Fruit fly (Drosophila melanogaster) whole organism, pupa: ENCODE data around the gene Art6.

Source experiments
- CG10348 ChIP-seq: fragments of 200-800 bp; sonication (Bioruptor generic); IDR thresholded peaks from 2 replicates; pipeline ENCODE4 v1.3.6; 2022; ENCODE audit warnings: missing biosample characterization, missing genetic modification characterization
- CG12605 ChIP-seq: fragments of 200-800 bp; sonication (Bioruptor generic); IDR thresholded peaks from 2 replicates; pipeline ENCODE4 v1.3.6; 2022; ENCODE audit warnings: missing biosample characterization, missing genetic modification characterization
- CG13204 ChIP-seq: fragments of 200-800 bp; sonication (Bioruptor generic); optimal IDR thresholded peaks from 2 replicates; lab custom pipeline; 2018; ENCODE audit warnings: missing biosample characterization, mild to moderate bottlenecking, missing genetic modification characterization, moderate library complexity
- CG14655 ChIP-seq: fragments of 200-800 bp; sonication (Bioruptor generic); optimal IDR thresholded peaks from 3 replicates; lab custom pipeline; 2017; ENCODE audit warnings: mild to moderate bottlenecking, missing biosample characterization, missing genetic modification reagents, missing genetic modification characterization
- CG15710 ChIP-seq: fragments of 200-800 bp; sonication (Bioruptor generic); optimal IDR thresholded peaks from 2 replicates; lab custom pipeline; 2018; ENCODE audit warnings: missing biosample characterization, mild to moderate bottlenecking, missing genetic modification characterization, moderate library complexity
- CG17806 ChIP-seq: fragments of 200-800 bp; sonication (Bioruptor generic); optimal IDR thresholded peaks from 2 replicates; lab custom pipeline; 2018; ENCODE audit warnings: missing biosample characterization, mild to moderate bottlenecking, missing genetic modification characterization, moderate library complexity
- CG32121 ChIP-seq: fragments of 200-800 bp; sonication (Bioruptor generic); IDR thresholded peaks from 2 replicates; pipeline ENCODE4 v1.3.6; 2022; ENCODE audit warnings: missing biosample characterization, missing genetic modification characterization
- CG34367 ChIP-seq: fragments of 200-800 bp; sonication (Bioruptor generic); optimal IDR thresholded peaks from 2 replicates; lab custom pipeline; 2018; ENCODE audit warnings: missing biosample characterization, mild to moderate bottlenecking, missing genetic modification characterization
- CG4496 ChIP-seq: fragments of 200-800 bp; sonication (Bioruptor generic); IDR thresholded peaks from 3 replicates; pipeline ENCODE4 v1.3.6; 2022; ENCODE audit warnings: missing biosample characterization, missing genetic modification characterization
- CG8159 ChIP-seq: fragments of 200-800 bp; sonication (Bioruptor generic); optimal IDR thresholded peaks from 3 replicates; lab custom pipeline; 2018; ENCODE audit warnings: missing biosample characterization, mild to moderate bottlenecking, missing genetic modification characterization, moderate library complexity
- CG8301 ChIP-seq: fragments of 200-800 bp; sonication (Bioruptor generic); optimal IDR thresholded peaks from 2 replicates; lab custom pipeline; 2018; ENCODE audit warnings: missing biosample characterization, mild to moderate bottlenecking, missing genetic modification characterization
- CG9948 ChIP-seq: fragments of 200-800 bp; sonication (Bioruptor generic); optimal IDR thresholded peaks from 2 replicates; lab custom pipeline; 2018; ENCODE audit warnings: missing biosample characterization, mild to moderate bottlenecking, missing genetic modification characterization, moderate library complexity
- D1 ChIP-seq: fragments of 200-800 bp; sonication (Bioruptor generic); optimal IDR thresholded peaks from 2 replicates; lab custom pipeline; 2018; ENCODE audit warnings: missing biosample characterization, mild to moderate bottlenecking, missing genetic modification characterization, moderate library complexity
- EcR ChIP-seq: fragments of 200-800 bp; sonication (Bioruptor generic); optimal IDR thresholded peaks from 3 replicates; lab custom pipeline; 2019; ENCODE audit warnings: missing biosample characterization, missing genetic modification characterization, mild to moderate bottlenecking, moderate library complexity, missing genetic modification reagents
- Ets98B ChIP-seq: fragments of 200-800 bp; sonication (Bioruptor generic); IDR thresholded peaks from 2 replicates; pipeline ENCODE4 v1.3.6; 2022; ENCODE audit warnings: missing biosample characterization, missing genetic modification characterization
- Pif1A ChIP-seq: fragments of 200-800 bp; sonication (Bioruptor generic); optimal IDR thresholded peaks from 3 replicates; lab custom pipeline; 2016; ENCODE audit warnings: missing biosample characterization, missing genetic modification characterization
- Pif1B ChIP-seq: fragments of 200-800 bp; sonication (Bioruptor generic); optimal IDR thresholded peaks from 3 replicates; lab custom pipeline; 2016; ENCODE audit warnings: missing biosample characterization, missing genetic modification characterization
- Snoo ChIP-seq: fragments of 200-800 bp; sonication (Bioruptor generic); optimal IDR thresholded peaks from 3 replicates; lab custom pipeline; 2017; ENCODE audit warnings: missing biosample characterization, mild to moderate bottlenecking, missing genetic modification characterization, inconsistent platforms
- fd96Ca ChIP-seq: fragments of 200-800 bp; sonication (Bioruptor generic); IDR thresholded peaks from 3 replicates; pipeline ENCODE4 v1.3.6; 2022; ENCODE audit warnings: missing biosample characterization, missing genetic modification characterization
- gl ChIP-seq: fragments of 200-800 bp; sonication (Bioruptor generic); optimal IDR thresholded peaks from 2 replicates; lab custom pipeline; 2018; ENCODE audit warnings: missing biosample characterization, mild to moderate bottlenecking, missing genetic modification characterization
- rn ChIP-seq: fragments of 200-800 bp; sonication (Bioruptor generic); IDR thresholded peaks from 2 replicates; pipeline ENCODE4 v1.3.6; 2022; ENCODE audit warnings: missing biosample characterization, missing genetic modification characterization

Art6 gene

DNA sequence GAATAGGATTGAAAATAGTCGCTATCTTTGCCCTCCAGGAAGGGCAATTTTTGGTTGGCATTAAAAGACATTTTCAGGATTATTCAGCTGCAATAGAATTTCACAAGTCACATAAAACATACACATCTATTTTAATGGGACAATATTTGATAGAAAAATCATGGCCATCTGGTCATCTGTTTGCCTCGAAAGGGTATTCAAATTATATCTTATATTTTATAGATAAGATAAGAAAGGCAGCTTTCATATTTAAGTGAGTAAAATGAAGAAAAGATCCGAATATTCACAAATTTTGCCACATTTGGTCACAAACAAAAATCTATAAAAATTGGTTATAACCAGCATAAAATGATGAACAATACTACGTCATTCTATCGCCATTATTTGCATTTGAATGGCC lies at the start of gene Art6:
TSS of gene Art6 (minus strand) at position 101 of the 400 bp plus-strand sequence.
- TF ChIP-seq CG14655 (GFP tag; lab: Kevin White, UChicago) (no peak), CG15710 (tag; lab: Kevin White, UChicago) (no peak), Pif1B (GFP tag; lab: Kevin White, UChicago) (no peak), rn (GFP tag; lab: Robert Waterston, UW) (no peak), Ets98B (GFP tag; lab: Robert Waterston, UW) (no peak), EcR (GFP tag; lab: Kevin White, UChicago) (no peak), CG9948 (tag; lab: Kevin White, UChicago) (no peak), CG34367 (no peak), CG13204 (GFP tag; lab: Kevin White, UChicago) (no peak), CG32121 (GFP tag; lab: Robert Waterston, UW) (no peak), CG17806 (tag; lab: Kevin White, UChicago) (no peak), CG8301 (tag; lab: Kevin White, UChicago) (no peak), D1 (tag; lab: Kevin White, UChicago) (no peak), Pif1A (GFP tag; lab: Kevin White, UChicago) (no peak), gl (no peak), fd96Ca (GFP tag; lab: Robert Waterston, UW) (no peak), CG8159 (tag; lab: Kevin White, UChicago) (no peak), CG10348 (GFP tag; lab: Robert Waterston, UW) (no peak)
- TF ChIP-seq, all 21 proteins: peak for 0

- TF ChIP-seq CG17806 (tag; lab: Kevin White, UChicago) (no peak), CG4496 (GFP tag; lab: Robert Waterston, UW) (peak; percentile 67; the same call in 2 of the 3 replicates), CG9948 (tag; lab: Kevin White, UChicago) (no peak), CG12605 (GFP tag; lab: Robert Waterston, UW) (peak; percentile 77), CG10348 (GFP tag; lab: Robert Waterston, UW) (no peak), rn (GFP tag; lab: Robert Waterston, UW) (0 out of 2 replicates have a peak, but pooled peaks have one; percentile 22), Snoo (tag; lab: Kevin White, UChicago) (peak; percentile 29), D1 (tag; lab: Kevin White, UChicago) (no peak), CG13204 (GFP tag; lab: Kevin White, UChicago) (no peak), Ets98B (GFP tag; lab: Robert Waterston, UW) (peak; percentile 46), Pif1A (GFP tag; lab: Kevin White, UChicago) (no peak), fd96Ca (GFP tag; lab: Robert Waterston, UW) (peak; percentile 55; the same call in 1 of the 3 replicates), CG34367 (no peak), gl (no peak), EcR (GFP tag; lab: Kevin White, UChicago) (no peak), CG8301 (tag; lab: Kevin White, UChicago) (peak; percentile 2), CG8159 (tag; lab: Kevin White, UChicago) (no peak), CG14655 (GFP tag; lab: Kevin White, UChicago) (no peak), CG32121 (GFP tag; lab: Robert Waterston, UW) (peak; percentile 65; the same call in 1 of the 2 replicates)
Measured at dm6 chr3R:13992126-13992535, 46.5 kb upstream of the Art6 start.

- TF ChIP-seq CG10348 (GFP tag; lab: Robert Waterston, UW) (no peak), CG4496 (GFP tag; lab: Robert Waterston, UW) (0 out of 3 replicates have a peak, but pooled peaks have one; percentile 35)
Measured at dm6 chr3R:13990109-13990508, 44.5 kb upstream of the Art6 start.

DNA sequence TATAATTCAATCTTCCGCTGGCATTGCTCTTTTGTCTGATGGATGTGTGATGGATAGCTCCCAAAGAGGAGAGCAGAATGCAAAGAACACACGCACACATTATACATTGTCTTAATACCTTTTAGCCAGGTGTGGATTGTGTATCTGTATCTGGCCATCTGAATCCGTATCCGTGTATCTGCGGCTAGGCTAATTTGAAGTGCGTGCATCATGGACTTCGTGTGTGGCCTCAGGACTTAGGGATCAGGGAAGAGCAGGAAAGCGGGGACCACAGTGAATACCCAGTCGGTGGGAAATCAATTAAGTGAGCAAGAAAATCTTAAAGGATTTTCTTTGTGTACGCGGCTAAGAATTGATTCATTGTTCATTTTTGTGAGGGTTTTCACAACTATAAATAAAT lies 43.8 kb upstream of the Art6 start:
- TF ChIP-seq CG9948 (tag; lab: Kevin White, UChicago) (peak; percentile 39), CG8159 (tag; lab: Kevin White, UChicago) (peak; percentile 44), CG14655 (GFP tag; lab: Kevin White, UChicago) (peak; percentile 13), CG4496 (GFP tag; lab: Robert Waterston, UW) (no peak), CG17806 (tag; lab: Kevin White, UChicago) (peak; percentile 23)
- TF ChIP-seq, all 21 proteins: peak for 4

DNA sequence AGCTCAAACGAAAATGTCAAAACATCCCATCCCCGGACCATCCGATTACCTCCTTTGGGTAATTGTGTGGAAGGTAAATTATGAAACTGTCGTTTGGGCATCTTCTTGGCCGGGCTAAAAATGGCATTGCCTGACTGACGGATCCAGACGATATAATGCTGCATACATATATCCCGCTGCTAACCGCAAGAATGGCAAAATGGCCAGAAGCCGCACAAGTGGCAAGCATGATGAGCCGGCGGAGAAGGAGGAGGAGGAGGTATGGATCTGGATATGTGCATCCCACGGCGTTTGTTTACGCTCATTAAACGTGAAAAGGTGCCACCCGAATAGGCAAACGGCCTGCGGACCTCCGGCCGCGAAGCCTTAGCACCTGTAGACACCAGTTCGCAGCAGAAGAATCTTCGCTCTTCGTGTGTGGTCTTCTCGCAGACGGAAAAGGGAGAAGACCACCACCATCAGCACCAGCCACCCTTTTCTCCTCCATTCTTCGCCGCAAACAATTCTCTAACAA lies 43.4 kb upstream of the Art6 start:
- TF ChIP-seq gl: peak; percentile 52
- no peak for TF ChIP-seq Pif1B (GFP tag; lab: Kevin White, UChicago)
- TF ChIP-seq EcR (GFP tag; lab: Kevin White, UChicago): no peak
- no peak for TF ChIP-seq CG15710 (tag; lab: Kevin White, UChicago)

DNA sequence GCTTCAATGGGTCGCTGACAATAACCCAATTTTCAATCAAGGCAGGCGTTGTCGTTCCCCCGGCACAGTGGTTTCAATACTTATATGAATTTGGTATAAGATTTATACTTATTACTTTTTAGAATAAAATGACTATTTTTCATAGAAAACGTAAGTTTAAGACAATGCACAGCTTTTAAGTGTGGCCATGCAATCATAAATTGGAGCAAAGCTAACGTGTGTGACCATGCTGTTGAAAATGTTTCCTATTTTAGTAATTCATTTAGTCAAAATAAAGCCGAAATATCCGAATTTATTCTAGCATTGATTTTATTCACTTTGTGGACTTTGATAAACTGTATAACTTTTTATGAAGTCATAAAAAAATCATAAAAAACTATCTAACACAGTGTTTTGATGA lies 41.0 kb upstream of the Art6 start:
- TF ChIP-seq Pif1B (GFP tag; lab: Kevin White, UChicago) (no peak), CG13204 (GFP tag; lab: Kevin White, UChicago) (no peak), gl (no peak), CG12605 (GFP tag; lab: Robert Waterston, UW) (no peak), rn (GFP tag; lab: Robert Waterston, UW) (no peak), CG10348 (GFP tag; lab: Robert Waterston, UW) (no peak), EcR (GFP tag; lab: Kevin White, UChicago) (no peak), fd96Ca (GFP tag; lab: Robert Waterston, UW) (no peak), CG8159 (tag; lab: Kevin White, UChicago) (no peak), CG17806 (tag; lab: Kevin White, UChicago) (no peak), CG8301 (tag; lab: Kevin White, UChicago) (no peak), CG14655 (GFP tag; lab: Kevin White, UChicago) (no peak), CG34367 (no peak), Snoo (tag; lab: Kevin White, UChicago) (no peak), CG9948 (tag; lab: Kevin White, UChicago) (no peak), D1 (tag; lab: Kevin White, UChicago) (no peak), CG15710 (tag; lab: Kevin White, UChicago) (no peak), CG4496 (GFP tag; lab: Robert Waterston, UW) (no peak), Ets98B (GFP tag; lab: Robert Waterston, UW) (no peak)
